Fruit fly (Drosophila melanogaster): Measurements from ENCODE around the gene ICA69.
A peak's percentile ranks its signal among the peaks of the same experiment; 100 is the strongest.

The ICA69 gene

DNA sequence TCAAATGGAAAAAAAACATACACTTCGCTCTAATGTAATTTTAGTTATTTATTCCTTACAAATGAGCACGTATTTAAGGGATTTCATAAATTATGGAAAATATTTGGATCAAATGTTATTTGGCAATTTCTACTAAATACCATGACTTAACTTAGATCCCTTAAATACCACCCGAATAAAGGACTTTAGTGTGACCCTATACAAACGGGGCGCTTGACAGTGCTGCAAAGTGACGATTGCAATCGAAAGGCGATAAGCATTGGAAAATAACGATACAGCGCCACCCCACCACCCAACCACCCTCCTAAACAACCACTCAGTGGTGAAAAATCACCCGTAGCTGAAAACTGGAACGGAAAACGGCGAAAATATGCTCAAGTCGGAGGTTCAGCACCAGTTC, at the start of gene ICA69 (continued):
- TF ChIP-seq chn (GFP tag; optimal IDR thresholded peaks at IDR 0.05) (peak; percentile 87), CG14667 (GFP tag; IDR thresholded peaks at IDR 0.05) (no peak), Fer1 (GFP tag; optimal IDR thresholded peaks at IDR 0.05) (no peak), CG14710 (tag; optimal IDR thresholded peaks at IDR 0.05) (peak; percentile 46), CG2116 (GFP tag; optimal IDR thresholded peaks at IDR 0.05) (peak; percentile 48), CG11398 (GFP tag; optimal IDR thresholded peaks at IDR 0.05) (no peak), Myb (GFP tag; optimal IDR thresholded peaks at IDR 0.05) (peak; percentile 27), Hmr (GFP tag; optimal IDR thresholded peaks at IDR 0.05) (no peak), seq (GFP tag; IDR thresholded peaks at IDR 0.05) (peak; percentile 40; the same call in 1 of the 2 replicates), BEAF-32 (GFP tag; optimal IDR thresholded peaks at IDR 0.05) (peak; percentile 50), cg (GFP tag; optimal IDR thresholded peaks at IDR 0.05) (no peak), CG11504 (tag; optimal IDR thresholded peaks at IDR 0.05) (no peak), gsb-n (tag; optimal IDR thresholded peaks at IDR 0.05) (no peak), bbx (GFP tag; IDR thresholded peaks at IDR 0.05; ENCODE audit: partially characterized antibody) (peak; percentile 8; the same call in 1 of the 2 replicates), CG3281 (GFP tag; optimal IDR thresholded peaks at IDR 0.05) (no peak), Adf1 (GFP tag; IDR thresholded peaks at IDR 0.05) (no peak), chm (GFP tag; IDR thresholded peaks at IDR 0.05) (no peak), CG12219 (GFP tag; optimal IDR thresholded peaks at IDR 0.05) (no peak), zen (tag; optimal IDR thresholded peaks at IDR 0.05) (peak; percentile 32), Xrp1 (GFP tag; IDR thresholded peaks at IDR 0.05) (no peak), pfk (GFP tag; optimal IDR thresholded peaks at IDR 0.05) (no peak), BtbVII (GFP tag; optimal IDR thresholded peaks at IDR 0.05) (no peak), wdn (GFP tag; IDR thresholded peaks at IDR 0.05) (no peak), Pdp1 (GFP tag; optimal IDR thresholded peaks at IDR 0.05) (no peak), amos (GFP tag; IDR thresholded peaks at IDR 0.05; ENCODE audit: partially characterized antibody) (peak; percentile 29), CG10431 (GFP tag; optimal IDR thresholded peaks at IDR 0.05) (no peak), CG2199 (GFP tag; IDR thresholded peaks at IDR 0.05) (no peak), sd (tag; optimal IDR thresholded peaks at IDR 0.05) (no peak), CG16813 (GFP tag; IDR thresholded peaks at IDR 0.05; ENCODE audit: partially characterized antibody) (0 out of 3 replicates have a peak, but pooled peaks have one; percentile 34), org-1 (GFP tag; optimal IDR thresholded peaks at IDR 0.05) (no peak), bowl (GFP tag; IDR thresholded peaks at IDR 0.05) (no peak), MBD-R2 (GFP tag; IDR thresholded peaks at IDR 0.05) (no peak), CG2712 (tag; optimal IDR thresholded peaks at IDR 0.05) (no peak), CG12391 (tag; optimal IDR thresholded peaks at IDR 0.05) (no peak), CG10267 (tag; optimal IDR thresholded peaks at IDR 0.05) (peak; percentile 93), Lhr (GFP tag; optimal IDR thresholded peaks at IDR 0.05) (peak; percentile 77), esg (GFP tag; conservative IDR thresholded peaks at IDR 0.05) (no peak), slbo (GFP tag; IDR thresholded peaks at IDR 0.05) (no peak), Ets65A (GFP tag) (peak; percentile 69), CG6791 (GFP tag; IDR thresholded peaks at IDR 0.05; ENCODE audit: partially characterized antibody) (0 out of 3 replicates have a peak, but pooled peaks have one; percentile 29), E2f2 (GFP tag; IDR thresholded peaks at IDR 0.05) (peak; percentile 48), odd (GFP tag; optimal IDR thresholded peaks at IDR 0.05) (no peak)

All from whole organism, embryonic.